Fruit fly (Drosophila melanogaster): Measurements from ENCODE around the gene Hsp110.

DNA sequence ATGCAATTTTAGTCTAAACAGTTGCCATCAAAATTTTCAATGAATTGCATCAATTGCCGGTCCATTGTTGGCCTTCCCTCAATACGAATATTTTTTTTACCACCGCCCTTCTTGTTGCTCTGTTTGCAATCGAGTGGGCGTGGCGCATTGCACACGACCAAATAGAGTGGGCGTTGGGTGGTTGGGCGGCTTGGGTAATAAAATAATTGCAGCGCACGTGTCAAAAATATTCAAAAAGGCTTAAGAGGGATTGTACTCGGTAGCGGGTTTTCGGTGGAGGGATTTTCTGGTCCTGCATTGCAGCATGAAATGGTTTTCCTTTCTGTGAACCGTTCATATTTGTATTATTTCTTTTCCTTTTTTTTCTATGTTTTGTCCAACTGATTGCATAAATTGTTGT lies 52.2 kb downstream of the Hsp110 start:
- no peak for TF ChIP-seq h (optimal IDR thresholded peaks at IDR 0.05)
- TF ChIP-seq insv (optimal IDR thresholded peaks at IDR 0.05), result no peak
- TF ChIP-seq Sin3A (optimal IDR thresholded peaks at IDR 0.05), result no peak
